Worm (Caenorhabditis elegans): ENCODE measurements around the gene srd-67.

DNA sequence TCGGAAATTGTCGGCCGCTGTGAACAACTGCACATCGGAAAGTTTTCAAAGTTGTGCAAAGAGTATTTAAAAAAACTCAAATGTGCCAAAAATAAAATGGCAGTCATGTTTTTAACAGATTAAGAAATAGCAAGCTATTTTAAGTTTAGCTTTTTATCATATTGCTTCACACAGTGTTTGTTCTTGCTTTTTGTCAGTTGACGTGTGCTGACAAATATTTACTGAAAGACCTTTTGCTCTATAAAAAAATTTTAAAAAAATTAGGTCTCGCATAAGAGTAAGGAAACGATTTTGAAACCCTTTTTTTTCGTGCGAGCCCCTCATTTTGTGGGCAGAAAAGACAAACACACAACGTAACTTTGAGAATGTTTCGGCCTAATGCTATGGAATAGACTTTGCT, 9.9 kb upstream of the srd-67 start, which contains the start of gene fbxa-71:
- TF ChIP-seq lin-39 (tag; optimal IDR thresholded peaks at IDR 0.05) (no peak), egl-27 (tag; optimal IDR thresholded peaks at IDR 0.05) (no peak), skn-1 (tag; optimal IDR thresholded peaks at IDR 0.05) (no peak), nhr-237 (tag; optimal IDR thresholded peaks at IDR 0.05) (no peak), ama-1 (optimal IDR thresholded peaks at IDR 0.05) (no peak), ceh-82 (tag; optimal IDR thresholded peaks at IDR 0.05) (no peak), lsy-2 (tag; optimal IDR thresholded peaks at IDR 0.05) (no peak)
